Fruit fly (Drosophila melanogaster) whole organism, embryonic: ENCODE data around the gene ND-30.

Experiments
- Ada2b ChIP-seq: fragments of 200-800 bp; sonication (Bioruptor generic); IDR thresholded peaks from 2 replicates; pipeline ENCODE4 v1.3.6; 2022; ENCODE audit warnings: missing biosample characterization, missing genetic modification characterization
- BEAF-32 ChIP-seq: fragments of 200-800 bp; sonication (Bioruptor generic); optimal IDR thresholded peaks from 3 replicates; lab custom pipeline; 2017; ENCODE audit warnings: missing biosample characterization, missing genetic modification characterization, mild to moderate bottlenecking, moderate library complexity, missing genetic modification reagents
- BtbVII ChIP-seq: fragments of 200-800 bp; sonication (Bioruptor generic); optimal IDR thresholded peaks from 3 replicates; lab custom pipeline; 2017; ENCODE audit warnings: missing biosample characterization, mild to moderate bottlenecking, missing genetic modification characterization
- CG12236 ChIP-seq: fragments of 200-800 bp; sonication (Bioruptor generic); optimal IDR thresholded peaks from 2 replicates; lab custom pipeline; 2016; ENCODE audit warnings: missing biosample characterization, missing genetic modification characterization
- CG13424 ChIP-seq: fragments of 200-800 bp; sonication (Bioruptor generic); optimal IDR thresholded peaks from 2 replicates; lab custom pipeline; 2019; ENCODE audit warnings: missing biosample characterization, mild to moderate bottlenecking, missing genetic modification characterization, moderate library complexity
- CG15479 ChIP-seq: fragments of 200-800 bp; sonication (Bioruptor generic); optimal IDR thresholded peaks from 3 replicates; lab custom pipeline; 2019; ENCODE audit warnings: missing biosample characterization, mild to moderate bottlenecking, missing genetic modification characterization, moderate library complexity
- CG33213 ChIP-seq: fragments of 200-800 bp; sonication (Bioruptor generic); optimal IDR thresholded peaks from 3 replicates; lab custom pipeline; 2016; ENCODE audit warnings: missing biosample characterization, missing genetic modification characterization
- CG4617 ChIP-seq: fragments of 200-800 bp; sonication (Bioruptor generic); optimal IDR thresholded peaks from 3 replicates; lab custom pipeline; 2016; ENCODE audit warnings: missing biosample characterization, missing genetic modification characterization, borderline replicate concordance
- CG6254 ChIP-seq: fragments of 200-800 bp; sonication (Bioruptor generic); optimal IDR thresholded peaks from 3 replicates; lab custom pipeline; 2017; ENCODE audit warnings: mild to moderate bottlenecking, missing biosample characterization, missing genetic modification reagents, missing genetic modification characterization
- CG8290 ChIP-seq, 3 experiments: fragments of 200-800 bp; sonication (Bioruptor generic); optimal IDR thresholded peaks; 2 replicates each; lab custom pipeline; 2016 to 2019; ENCODE audit warnings: missing biosample characterization in 3 of 3, missing genetic modification characterization in 3 of 3, mild to moderate bottlenecking in 2 of 3, moderate library complexity in 1 of 3
- CG9215 ChIP-seq: fragments of 200-800 bp; sonication (Bioruptor generic); IDR thresholded peaks from 2 replicates; pipeline ENCODE4 v1.3.6; 2022; ENCODE audit warnings: missing biosample characterization, missing genetic modification characterization
- CG9817 ChIP-seq: fragments of 200-800 bp; sonication (Bioruptor generic); optimal IDR thresholded peaks from 2 replicates; lab custom pipeline; 2018; ENCODE audit warnings: missing biosample characterization, mild to moderate bottlenecking, missing genetic modification characterization, moderate library complexity
- Chrac-16 ChIP-seq: fragments of 200-800 bp; sonication (Bioruptor generic); optimal IDR thresholded peaks from 3 replicates; lab custom pipeline; 2016; ENCODE audit warnings: missing biosample characterization, missing genetic modification characterization
- CrebB ChIP-seq: fragments of 200-800 bp; sonication (Bioruptor generic); optimal IDR thresholded peaks from 3 replicates; lab custom pipeline; 2018; ENCODE audit warnings: missing biosample characterization, mild to moderate bottlenecking, missing genetic modification characterization
- Dfd ChIP-seq, 2 experiments: fragments of >200 bp; optimal IDR thresholded peaks; 2 replicates each; lab custom pipeline; 2017; ENCODE audit warnings: missing biosample characterization in 2 of 2, missing genetic modification characterization in 2 of 2
- H15 ChIP-seq: fragments of 200-800 bp; sonication (Bioruptor generic); IDR thresholded peaks from 3 replicates; pipeline ENCODE4 v1.3.6; 2022; ENCODE audit warnings: missing biosample characterization, missing genetic modification characterization
- HLH3B ChIP-seq: fragments of 200-800 bp; sonication (Bioruptor generic); IDR thresholded peaks from 2 replicates; pipeline ENCODE4 v1.3.6; 2022; ENCODE audit warnings: missing biosample characterization, missing genetic modification characterization
- Hmx ChIP-seq: fragments of 200-800 bp; sonication (Bioruptor generic); optimal IDR thresholded peaks from 2 replicates; lab custom pipeline; 2016; ENCODE audit warnings: missing biosample characterization, missing genetic modification characterization
- Hsf ChIP-seq: fragments of 200-800 bp; sonication (Bioruptor generic); optimal IDR thresholded peaks from 3 replicates; lab custom pipeline; 2016; ENCODE audit warnings: missing biosample characterization, missing genetic modification characterization
- Mad ChIP-seq: fragments of 200-800 bp; sonication (Bioruptor generic); optimal IDR thresholded peaks from 2 replicates; lab custom pipeline; 2016; ENCODE audit warnings: missing biosample characterization, missing genetic modification characterization
- Meics ChIP-seq: fragments of 200-800 bp; sonication (Bioruptor generic); optimal IDR thresholded peaks from 2 replicates; lab custom pipeline; 2017; ENCODE audit warnings: missing biosample characterization, mild to moderate bottlenecking, missing genetic modification characterization
- Myb ChIP-seq: fragments of 200-800 bp; sonication (Bioruptor generic); optimal IDR thresholded peaks from 2 replicates; lab custom pipeline; 2016; ENCODE audit warnings: missing biosample characterization, missing genetic modification characterization
- Oaz ChIP-seq: fragments of 200-800 bp; sonication (Bioruptor generic); IDR thresholded peaks from 2 replicates; pipeline ENCODE4 v1.3.6; 2022; ENCODE audit warnings: missing biosample characterization, missing genetic modification characterization
- PHDP ChIP-seq: fragments of 200-800 bp; sonication (Bioruptor generic); optimal IDR thresholded peaks from 3 replicates; lab custom pipeline; 2018; ENCODE audit warnings: missing biosample characterization, mild to moderate bottlenecking, missing genetic modification characterization, moderate library complexity
- Six4 ChIP-seq: fragments of 200-800 bp; sonication (Bioruptor generic); optimal IDR thresholded peaks from 2 replicates; lab custom pipeline; 2016; ENCODE audit warnings: missing biosample characterization, missing genetic modification characterization
- ab ChIP-seq: fragments of 200-800 bp; sonication (Bioruptor generic); optimal IDR thresholded peaks from 2 replicates; lab custom pipeline; 2016; ENCODE audit warnings: missing biosample characterization, missing genetic modification characterization
- abd-A ChIP-seq: fragments of 200-800 bp; sonication (Bioruptor generic); optimal IDR thresholded peaks from 3 replicates; lab custom pipeline; 2019; ENCODE audit warnings: missing biosample characterization, mild to moderate bottlenecking, missing genetic modification characterization, moderate library complexity
- ato ChIP-seq: fragments of 200-800 bp; sonication (Bioruptor generic); IDR thresholded peaks from 2 replicates; pipeline ENCODE4 v1.3.6; 2022; ENCODE audit warnings: missing biosample characterization, missing genetic modification characterization; ENCODE audit not compliant: partially characterized antibody
- bcd ChIP-seq: fragments of 200-800 bp; sonication (Bioruptor generic); optimal IDR thresholded peaks from 2 replicates; lab custom pipeline; 2017; ENCODE audit warnings: missing biosample characterization, mild to moderate bottlenecking, missing genetic modification characterization
- bigmax ChIP-seq: fragments of 200-800 bp; sonication (Bioruptor generic); optimal IDR thresholded peaks from 2 replicates; lab custom pipeline; 2018; ENCODE audit warnings: missing biosample characterization, mild to moderate bottlenecking, missing genetic modification characterization
- corto ChIP-seq: fragments of 200-800 bp; sonication (Bioruptor generic); optimal IDR thresholded peaks from 2 replicates; lab custom pipeline; 2016; ENCODE audit warnings: missing biosample characterization, mild to moderate bottlenecking, missing genetic modification characterization, moderate library complexity
- dm ChIP-seq: fragments of 200-800 bp; sonication (Bioruptor generic); optimal IDR thresholded peaks from 3 replicates; lab custom pipeline; 2016; ENCODE audit warnings: missing biosample characterization, missing genetic modification characterization
- dmrt99B ChIP-seq: fragments of 200-800 bp; sonication (Bioruptor generic); optimal IDR thresholded peaks from 2 replicates; lab custom pipeline; 2018; ENCODE audit warnings: missing biosample characterization, mild to moderate bottlenecking, missing genetic modification characterization, moderate library complexity
- exex ChIP-seq: fragments of 200-800 bp; sonication (Bioruptor generic); optimal IDR thresholded peaks from 4 replicates; lab custom pipeline; 2018; ENCODE audit warnings: missing biosample characterization, mild to moderate bottlenecking, missing genetic modification characterization, moderate library complexity
- grau ChIP-seq: fragments of 200-800 bp; optimal IDR thresholded peaks from 3 replicates; lab custom pipeline; 2019; ENCODE audit warnings: missing biosample characterization, mild to moderate bottlenecking, missing genetic modification characterization, moderate library complexity
- ind ChIP-seq: fragments of 200-800 bp; sonication (Bioruptor generic); optimal IDR thresholded peaks from 3 replicates; lab custom pipeline; 2016; ENCODE audit warnings: missing biosample characterization, missing genetic modification characterization
- inv ChIP-seq: fragments of 200-800 bp; sonication (Bioruptor generic); IDR thresholded peaks from 2 replicates; pipeline ENCODE4 v1.3.6; 2022; ENCODE audit warnings: missing biosample characterization, missing genetic modification characterization; ENCODE audit not compliant: partially characterized antibody
- lbe ChIP-seq: fragments of 200-800 bp; sonication (Bioruptor generic); optimal IDR thresholded peaks from 2 replicates; lab custom pipeline; 2016; ENCODE audit warnings: missing biosample characterization, mild to moderate bottlenecking, missing genetic modification characterization
- maf-S ChIP-seq: fragments of 200-800 bp; sonication (Bioruptor generic); optimal IDR thresholded peaks from 2 replicates; lab custom pipeline; 2016; ENCODE audit warnings: missing biosample characterization, missing genetic modification characterization
- mam ChIP-seq: fragments of 200-800 bp; sonication (Bioruptor generic); optimal IDR thresholded peaks from 3 replicates; lab custom pipeline; 2016; ENCODE audit warnings: missing biosample characterization, missing genetic modification characterization
- pnt ChIP-seq: fragments of 200-800 bp; sonication (Bioruptor generic); optimal IDR thresholded peaks from 3 replicates; lab custom pipeline; 2016; ENCODE audit warnings: missing biosample characterization, missing genetic modification characterization
- psq ChIP-seq: fragments of 200-800 bp; sonication (Bioruptor generic); optimal IDR thresholded peaks from 2 replicates; lab custom pipeline; 2017; ENCODE audit warnings: missing biosample characterization, missing genetic modification characterization
- rib ChIP-seq: fragments of 200-800 bp; sonication (Bioruptor generic); IDR thresholded peaks from 2 replicates; pipeline ENCODE4 v1.3.6; 2022; ENCODE audit warnings: missing biosample characterization, missing genetic modification characterization
- sc ChIP-seq, 3 experiments: fragments of >200 bp in 2 of 3; fragments of 200-800 bp in 1 of 3; sonication (Bioruptor generic) in 1 of 3; optimal IDR thresholded peaks; 2 replicates in 2 of 3; 3 replicates in 1 of 3; lab custom pipeline; 2017; ENCODE audit warnings: mild to moderate bottlenecking in 1 of 3, missing biosample characterization in 1 of 3, missing genetic modification characterization in 1 of 3, missing genetic modification reagents in 1 of 3
- sqz ChIP-seq: fragments of 200-800 bp; sonication (Bioruptor generic); optimal IDR thresholded peaks from 3 replicates; lab custom pipeline; 2018; ENCODE audit warnings: missing biosample characterization, mild to moderate bottlenecking, missing genetic modification characterization
- tup ChIP-seq: fragments of 200-800 bp; sonication (Bioruptor generic); optimal IDR thresholded peaks from 2 replicates; lab custom pipeline; 2016; ENCODE audit warnings: missing biosample characterization, mild to moderate bottlenecking, missing genetic modification characterization, moderate library complexity
- twi ChIP-seq: fragments of 200-800 bp; optimal IDR thresholded peaks from 2 replicates; lab custom pipeline; 2019; ENCODE audit warnings: missing biosample characterization, mild to moderate bottlenecking, missing genetic modification characterization, moderate library complexity
- wek ChIP-seq: fragments of 200-800 bp; sonication (Bioruptor generic); optimal IDR thresholded peaks from 3 replicates; lab custom pipeline; 2018; ENCODE audit warnings: missing biosample characterization, mild to moderate bottlenecking, missing genetic modification characterization, moderate library complexity
- zen2 ChIP-seq: fragments of 200-800 bp; sonication (Bioruptor generic); IDR thresholded peaks from 3 replicates; pipeline ENCODE4 v1.3.6; 2022; ENCODE audit warnings: missing biosample characterization, missing genetic modification characterization; ENCODE audit not compliant: partially characterized antibody
- zfh1 ChIP-seq: fragments of 200-800 bp; sonication (Bioruptor generic); IDR thresholded peaks from 3 replicates; pipeline ENCODE4 v1.3.6; 2022; ENCODE audit warnings: missing biosample characterization, missing genetic modification characterization

Gene ND-30

dm6 chr3L:3179474-3179873 lies 20.1 kb upstream of the ND-30 start (continued):
- TF ChIP-seq Mad (peak; percentile 65), corto (peak; percentile 77), rib (GFP tag; lab: Robert Waterston, UW) (0 out of 2 replicates have a peak, but pooled peaks have one; percentile 40), bcd (peak; percentile 88), exex (tag; lab: Kevin White, UChicago) (peak; percentile 59), BEAF-32 (no peak), sc (optimal IDR thresholded peaks at IDR 0.05; lab: Kevin White, UChicago) (no peak), sc (GFP tag; optimal IDR thresholded peaks at IDR 0.05; lab: Kevin White, UChicago) (peak; percentile 50), HLH3B (GFP tag; lab: Robert Waterston, UW) (peak; percentile 86), psq (peak; percentile 43), CG4617 (GFP tag; lab: Kevin White, UChicago) (no peak), Hsf (GFP tag; lab: Kevin White, UChicago) (peak; percentile 82), zen2 (no peak), tup (GFP tag; lab: Kevin White, UChicago) (peak; percentile 68), CG33213 (GFP tag; lab: Kevin White, UChicago) (peak; percentile 80), CrebB (peak; percentile 70), Meics (peak; percentile 93), Ada2b (peak; percentile 94), CG9817 (peak; percentile 76), Chrac-16 (GFP tag; lab: Kevin White, UChicago) (peak; percentile 81), CG9215 (GFP tag; lab: Robert Waterston, UW) (peak; percentile 81), Hmx (no peak), mam (peak; percentile 88), ind (GFP tag; lab: Kevin White, UChicago) (peak; percentile 85), sqz (GFP tag; lab: Kevin White, UChicago) (no peak), dm (GFP tag; lab: Kevin White, UChicago) (peak; percentile 59), maf-S (GFP tag; lab: Kevin White, UChicago) (peak; percentile 80), Myb (GFP tag; lab: Kevin White, UChicago) (peak; percentile 48), inv (GFP tag; lab: Robert Waterston, UW) (no peak), CG8290 (GFP tag; optimal IDR thresholded peaks at IDR 0.05; lab: Kevin White, UChicago) (peak; percentile 79), CG8290 (tag; optimal IDR thresholded peaks at IDR 0.05; lab: Kevin White, UChicago) (no peak), dmrt99B (tag; lab: Kevin White, UChicago) (no peak), abd-A (tag; lab: Kevin White, UChicago) (no peak), twi (tag; lab: Kevin White, UChicago) (no peak), zfh1 (GFP tag; lab: Robert Waterston, UW) (peak; percentile 89), ato (GFP tag; lab: Robert Waterston, UW) (no peak), pnt (peak; percentile 70), Six4 (GFP tag; lab: Kevin White, UChicago) (peak; percentile 82), Oaz (GFP tag; lab: Robert Waterston, UW) (peak; percentile 67), CG12236 (GFP tag; lab: Kevin White, UChicago) (peak; percentile 57), CG13424 (tag; lab: Kevin White, UChicago) (peak; percentile 81), ab (GFP tag; lab: Kevin White, UChicago) (peak; percentile 46), Dfd (GFP tag; optimal IDR thresholded peaks at IDR 0.05; lab: Kevin White, UChicago) (no peak), H15 (GFP tag; lab: Robert Waterston, UW) (peak; percentile 89), grau (tag; lab: Kevin White, UChicago) (peak; percentile 87), PHDP (tag; lab: Kevin White, UChicago) (peak; percentile 92), BtbVII (GFP tag; lab: Kevin White, UChicago) (peak; percentile 92), wek (GFP tag; lab: Kevin White, UChicago) (peak; percentile 48), bigmax (peak; percentile 19), CG15479 (no peak), lbe (peak; percentile 88), CG6254 (GFP tag; lab: Kevin White, UChicago) (peak; percentile 88)
